Fruit fly (Drosophila melanogaster) whole organism, pupa: Measurements from ENCODE around the gene Nckx30C.
A peak's percentile ranks its signal among the peaks of the same experiment; 100 is the strongest.

Experiments used
- CG10348 ChIP-seq: fragments of 200-800 bp; sonication (Bioruptor generic); IDR thresholded peaks from 2 replicates; pipeline ENCODE4 v1.3.6; 2022; ENCODE audit warnings: missing biosample characterization, missing genetic modification characterization
- CG12605 ChIP-seq: fragments of 200-800 bp; sonication (Bioruptor generic); IDR thresholded peaks from 2 replicates; pipeline ENCODE4 v1.3.6; 2022; ENCODE audit warnings: missing biosample characterization, missing genetic modification characterization
- CG13204 ChIP-seq: fragments of 200-800 bp; sonication (Bioruptor generic); optimal IDR thresholded peaks from 2 replicates; lab custom pipeline; 2018; ENCODE audit warnings: missing biosample characterization, mild to moderate bottlenecking, missing genetic modification characterization, moderate library complexity
- CG14655 ChIP-seq: fragments of 200-800 bp; sonication (Bioruptor generic); optimal IDR thresholded peaks from 3 replicates; lab custom pipeline; 2017; ENCODE audit warnings: mild to moderate bottlenecking, missing biosample characterization, missing genetic modification reagents, missing genetic modification characterization
- CG15710 ChIP-seq: fragments of 200-800 bp; sonication (Bioruptor generic); optimal IDR thresholded peaks from 2 replicates; lab custom pipeline; 2018; ENCODE audit warnings: missing biosample characterization, mild to moderate bottlenecking, missing genetic modification characterization, moderate library complexity
- CG17806 ChIP-seq: fragments of 200-800 bp; sonication (Bioruptor generic); optimal IDR thresholded peaks from 2 replicates; lab custom pipeline; 2018; ENCODE audit warnings: missing biosample characterization, mild to moderate bottlenecking, missing genetic modification characterization, moderate library complexity
- CG32121 ChIP-seq: fragments of 200-800 bp; sonication (Bioruptor generic); IDR thresholded peaks from 2 replicates; pipeline ENCODE4 v1.3.6; 2022; ENCODE audit warnings: missing biosample characterization, missing genetic modification characterization
- CG34367 ChIP-seq: fragments of 200-800 bp; sonication (Bioruptor generic); optimal IDR thresholded peaks from 2 replicates; lab custom pipeline; 2018; ENCODE audit warnings: missing biosample characterization, mild to moderate bottlenecking, missing genetic modification characterization
- CG4496 ChIP-seq: fragments of 200-800 bp; sonication (Bioruptor generic); IDR thresholded peaks from 3 replicates; pipeline ENCODE4 v1.3.6; 2022; ENCODE audit warnings: missing biosample characterization, missing genetic modification characterization
- CG8159 ChIP-seq: fragments of 200-800 bp; sonication (Bioruptor generic); optimal IDR thresholded peaks from 3 replicates; lab custom pipeline; 2018; ENCODE audit warnings: missing biosample characterization, mild to moderate bottlenecking, missing genetic modification characterization, moderate library complexity
- CG8301 ChIP-seq: fragments of 200-800 bp; sonication (Bioruptor generic); optimal IDR thresholded peaks from 2 replicates; lab custom pipeline; 2018; ENCODE audit warnings: missing biosample characterization, mild to moderate bottlenecking, missing genetic modification characterization
- CG9948 ChIP-seq: fragments of 200-800 bp; sonication (Bioruptor generic); optimal IDR thresholded peaks from 2 replicates; lab custom pipeline; 2018; ENCODE audit warnings: missing biosample characterization, mild to moderate bottlenecking, missing genetic modification characterization, moderate library complexity
- D1 ChIP-seq: fragments of 200-800 bp; sonication (Bioruptor generic); optimal IDR thresholded peaks from 2 replicates; lab custom pipeline; 2018; ENCODE audit warnings: missing biosample characterization, mild to moderate bottlenecking, missing genetic modification characterization, moderate library complexity
- EcR ChIP-seq: fragments of 200-800 bp; sonication (Bioruptor generic); optimal IDR thresholded peaks from 3 replicates; lab custom pipeline; 2019; ENCODE audit warnings: missing biosample characterization, missing genetic modification characterization, mild to moderate bottlenecking, moderate library complexity, missing genetic modification reagents
- Ets98B ChIP-seq: fragments of 200-800 bp; sonication (Bioruptor generic); IDR thresholded peaks from 2 replicates; pipeline ENCODE4 v1.3.6; 2022; ENCODE audit warnings: missing biosample characterization, missing genetic modification characterization
- Pif1A ChIP-seq: fragments of 200-800 bp; sonication (Bioruptor generic); optimal IDR thresholded peaks from 3 replicates; lab custom pipeline; 2016; ENCODE audit warnings: missing biosample characterization, missing genetic modification characterization
- Pif1B ChIP-seq: fragments of 200-800 bp; sonication (Bioruptor generic); optimal IDR thresholded peaks from 3 replicates; lab custom pipeline; 2016; ENCODE audit warnings: missing biosample characterization, missing genetic modification characterization
- Snoo ChIP-seq: fragments of 200-800 bp; sonication (Bioruptor generic); optimal IDR thresholded peaks from 3 replicates; lab custom pipeline; 2017; ENCODE audit warnings: missing biosample characterization, mild to moderate bottlenecking, missing genetic modification characterization, inconsistent platforms
- fd96Ca ChIP-seq: fragments of 200-800 bp; sonication (Bioruptor generic); IDR thresholded peaks from 3 replicates; pipeline ENCODE4 v1.3.6; 2022; ENCODE audit warnings: missing biosample characterization, missing genetic modification characterization
- gl ChIP-seq: fragments of 200-800 bp; sonication (Bioruptor generic); optimal IDR thresholded peaks from 2 replicates; lab custom pipeline; 2018; ENCODE audit warnings: missing biosample characterization, mild to moderate bottlenecking, missing genetic modification characterization
- rn ChIP-seq: fragments of 200-800 bp; sonication (Bioruptor generic); IDR thresholded peaks from 2 replicates; pipeline ENCODE4 v1.3.6; 2022; ENCODE audit warnings: missing biosample characterization, missing genetic modification characterization

Gene Nckx30C

DNA sequence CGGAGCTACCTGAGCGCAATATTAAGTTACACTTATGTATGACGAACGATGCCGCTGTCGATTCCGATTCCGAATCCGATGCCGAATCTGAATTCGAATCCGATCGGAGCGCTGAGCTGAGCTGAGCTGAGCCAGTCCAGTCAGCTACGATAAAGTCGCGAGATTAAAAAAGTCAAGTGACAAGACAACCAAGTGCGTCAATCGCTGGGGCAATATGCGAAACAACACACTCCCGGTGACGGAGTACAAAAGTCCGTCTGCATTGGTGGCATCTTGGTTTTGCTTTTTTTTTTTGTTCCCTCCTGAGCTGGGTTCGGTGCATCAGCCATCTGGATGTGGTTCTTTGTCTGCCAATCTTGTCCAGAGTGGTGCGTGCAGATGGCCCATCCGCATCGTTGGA lies 33.5 kb upstream of the Nckx30C start:
- TF ChIP-seq Pif1B (GFP tag; lab: Kevin White, UChicago) (no peak), EcR (peak; percentile 15), rn (GFP tag; lab: Robert Waterston, UW) (no peak), Snoo (tag; lab: Kevin White, UChicago) (no peak), CG8159 (tag; lab: Kevin White, UChicago) (no peak), Ets98B (GFP tag; lab: Robert Waterston, UW) (no peak), gl (tag; lab: Kevin White, UChicago) (peak; percentile 0), CG13204 (GFP tag; lab: Kevin White, UChicago) (no peak), D1 (tag; lab: Kevin White, UChicago) (no peak)

DNA sequence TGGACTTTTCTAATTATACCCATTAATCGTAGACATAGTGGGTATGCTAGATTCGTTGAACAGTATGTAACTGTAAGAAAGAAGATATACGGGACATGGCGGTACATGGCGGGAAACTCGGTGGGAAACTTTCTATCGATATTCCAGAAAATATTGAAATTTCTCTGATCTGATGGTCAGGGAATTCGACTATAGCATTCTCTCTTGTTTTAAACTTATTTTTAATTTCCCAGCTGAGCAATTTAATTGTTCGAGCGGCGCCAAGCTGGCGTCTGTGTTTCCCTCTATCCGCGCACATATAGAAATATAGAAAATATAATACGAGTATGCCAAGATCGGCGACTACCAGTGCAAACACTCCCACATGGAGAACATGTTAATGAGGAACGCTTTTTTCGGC lies 32.9 kb upstream of the Nckx30C start:
- TF ChIP-seq CG12605 (GFP tag; lab: Robert Waterston, UW) (no peak), CG13204 (GFP tag; lab: Kevin White, UChicago) (no peak), Pif1B (GFP tag; lab: Kevin White, UChicago) (no peak), CG4496 (GFP tag; lab: Robert Waterston, UW) (peak; percentile 31; the same call in 1 of the 3 replicates), CG10348 (GFP tag; lab: Robert Waterston, UW) (no peak), EcR (no peak), Ets98B (GFP tag; lab: Robert Waterston, UW) (no peak; the same call in 1 of the 2 replicates), gl (tag; lab: Kevin White, UChicago) (no peak), CG15710 (tag; lab: Kevin White, UChicago) (no peak), D1 (tag; lab: Kevin White, UChicago) (no peak), Snoo (tag; lab: Kevin White, UChicago) (no peak), CG32121 (GFP tag; lab: Robert Waterston, UW) (no peak), Pif1A (GFP tag; lab: Kevin White, UChicago) (peak; percentile 20), fd96Ca (peak; percentile 52; the same call in 2 of the 3 replicates), CG17806 (no peak), CG14655 (peak; percentile 38), rn (GFP tag; lab: Robert Waterston, UW) (no peak), CG9948 (tag; lab: Kevin White, UChicago) (no peak), CG8301 (peak; percentile 17)

DNA sequence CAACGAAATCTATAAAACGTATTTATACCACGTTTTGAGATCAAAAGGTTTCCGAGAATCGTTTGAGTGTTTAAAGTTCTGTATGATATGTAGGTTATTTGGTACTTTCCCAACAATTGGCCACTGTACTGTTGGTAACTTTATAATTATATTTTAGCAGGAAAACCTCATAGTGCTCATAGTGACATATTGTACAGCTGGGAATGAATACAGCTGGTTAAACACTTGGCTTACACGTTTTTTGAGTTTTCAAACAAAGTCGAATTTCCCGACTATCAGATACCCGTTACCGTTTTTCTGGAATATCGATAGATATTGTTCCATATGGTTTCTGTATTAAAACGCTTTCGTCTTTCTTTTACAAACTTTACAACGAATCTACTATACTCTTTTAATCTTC lies 32.1 kb upstream of the Nckx30C start:
- TF ChIP-seq EcR (no peak), D1 (tag; lab: Kevin White, UChicago) (no peak), CG12605 (GFP tag; lab: Robert Waterston, UW) (no peak), CG8159 (tag; lab: Kevin White, UChicago) (no peak), Ets98B (GFP tag; lab: Robert Waterston, UW) (no peak), Pif1B (GFP tag; lab: Kevin White, UChicago) (no peak), CG10348 (GFP tag; lab: Robert Waterston, UW) (no peak), CG17806 (no peak), fd96Ca (no peak), Pif1A (GFP tag; lab: Kevin White, UChicago) (no peak), CG32121 (GFP tag; lab: Robert Waterston, UW) (no peak), gl (tag; lab: Kevin White, UChicago) (no peak)

DNA sequence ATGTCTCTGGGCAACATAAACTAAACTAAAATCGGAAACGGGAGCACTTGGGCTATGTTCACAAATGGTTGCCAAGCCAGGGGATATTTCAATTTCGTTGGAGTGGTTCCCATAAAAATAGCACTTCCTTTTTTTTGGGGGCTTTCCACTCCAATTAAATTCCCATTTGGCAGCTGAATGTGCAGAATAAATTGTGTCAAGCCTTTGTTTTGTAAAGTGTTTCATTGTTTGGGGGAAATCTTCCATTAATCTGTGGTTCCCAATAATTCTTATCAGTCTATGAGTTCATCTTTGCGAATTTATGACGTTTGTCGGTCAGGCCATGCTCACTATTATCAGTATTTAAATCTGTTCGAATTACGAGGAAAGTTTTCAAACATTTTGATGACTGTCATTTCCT lies 31.6 kb upstream of the Nckx30C start:
- TF ChIP-seq CG32121 (GFP tag; lab: Robert Waterston, UW) (no peak), rn (GFP tag; lab: Robert Waterston, UW) (no peak), EcR (no peak), CG34367 (tag; lab: Kevin White, UChicago) (no peak), CG14655 (no peak), CG13204 (GFP tag; lab: Kevin White, UChicago) (no peak), Snoo (tag; lab: Kevin White, UChicago) (no peak), gl (tag; lab: Kevin White, UChicago) (no peak), CG12605 (GFP tag; lab: Robert Waterston, UW) (no peak), CG4496 (GFP tag; lab: Robert Waterston, UW) (no peak), Ets98B (GFP tag; lab: Robert Waterston, UW) (no peak), CG8159 (tag; lab: Kevin White, UChicago) (no peak), CG15710 (tag; lab: Kevin White, UChicago) (no peak), fd96Ca (no peak), D1 (tag; lab: Kevin White, UChicago) (no peak)

DNA sequence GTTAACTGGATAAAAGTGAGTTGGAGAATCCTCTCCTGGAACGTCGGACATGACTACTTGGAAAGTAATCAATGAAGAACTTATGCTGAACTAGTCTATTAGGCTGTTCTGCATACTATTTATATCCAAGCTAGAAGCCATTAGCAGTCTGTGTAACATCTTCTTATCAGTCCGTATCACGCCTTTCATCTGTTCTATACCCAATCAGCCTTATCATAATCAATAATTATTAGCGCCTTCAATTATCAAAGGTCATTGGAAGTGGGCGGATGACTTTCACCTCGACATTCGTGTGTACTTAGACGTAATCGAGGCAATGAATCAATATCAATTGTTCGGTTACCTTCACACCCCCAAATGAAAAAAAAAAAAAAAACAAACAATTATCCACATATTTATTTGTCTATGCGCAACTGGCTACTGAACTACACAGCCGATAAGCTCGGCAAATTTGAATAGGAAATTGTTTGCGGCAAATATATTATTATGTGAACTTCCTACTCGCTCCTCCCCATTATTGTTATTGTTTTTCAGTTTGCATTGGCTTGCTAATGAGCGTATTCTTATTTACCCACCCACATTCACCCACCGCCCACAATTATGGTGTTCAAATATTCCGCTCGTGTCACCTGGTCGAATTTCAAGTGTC lies 28.8 kb upstream of the Nckx30C start, which contains the start of the genes ppk11 and ppk16:
TSS of gene ppk11 (minus strand) at position 51 of the 649 bp plus-strand sequence.
TSS of gene ppk16 (minus strand) at position 51 of the 649 bp plus-strand sequence.
- TF ChIP-seq Pif1B (GFP tag; lab: Kevin White, UChicago) (no peak), Snoo (tag; lab: Kevin White, UChicago) (no peak), Pif1A (GFP tag; lab: Kevin White, UChicago) (no peak), CG12605 (GFP tag; lab: Robert Waterston, UW) (no peak), rn (GFP tag; lab: Robert Waterston, UW) (no peak), CG13204 (GFP tag; lab: Kevin White, UChicago) (no peak), D1 (tag; lab: Kevin White, UChicago) (no peak)

DNA sequence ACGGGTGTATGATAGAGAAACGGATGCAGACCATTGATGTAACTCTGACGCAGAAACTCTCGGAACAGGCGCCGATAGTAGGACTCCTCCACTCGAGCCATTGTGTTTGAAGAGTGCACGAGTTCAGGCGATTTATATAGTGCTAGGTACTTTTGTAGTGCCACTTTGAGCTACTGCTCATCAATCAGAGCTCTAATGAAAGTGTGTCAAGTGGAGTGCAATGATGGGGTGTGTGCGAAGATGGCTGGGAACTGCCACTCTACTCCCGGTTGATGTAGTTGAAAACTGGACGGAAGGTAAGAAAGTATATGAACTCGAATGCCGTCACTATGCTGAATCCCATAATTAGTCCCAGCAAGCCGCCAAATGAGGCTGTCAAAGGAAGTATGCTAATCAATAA lies 24.6 kb upstream of the Nckx30C start, which contains the start of gene ppk18:
TSS of gene ppk18 (minus strand) at position 101 of the 400 bp plus-strand sequence.
- TF ChIP-seq CG13204 (GFP tag; lab: Kevin White, UChicago) (no peak), CG8301 (no peak), gl (tag; lab: Kevin White, UChicago) (no peak), CG8159 (tag; lab: Kevin White, UChicago) (no peak), CG9948 (tag; lab: Kevin White, UChicago) (no peak), CG14655 (no peak), Pif1A (GFP tag; lab: Kevin White, UChicago) (no peak), CG15710 (tag; lab: Kevin White, UChicago) (no peak), CG17806 (no peak)
